Fruit fly (Drosophila melanogaster) Kc167 (cell line): ENCODE results near the gene CG8509.

Experiments
- Myc ChIP-seq: fragments of >200 bp; optimal IDR thresholded peaks from 2 replicates; lab custom pipeline; 2017; ENCODE audit warnings: missing external identifiers
- Sin3A ChIP-seq: fragments of >200 bp; optimal IDR thresholded peaks from 2 replicates; lab custom pipeline; 2018; ENCODE audit warnings: missing external identifiers
- h ChIP-seq: fragments of >200 bp; optimal IDR thresholded peaks from 3 replicates; lab custom pipeline; 2018; ENCODE audit warnings: missing external identifiers
- insv ChIP-seq: fragments of >200 bp; optimal IDR thresholded peaks from 3 replicates; lab custom pipeline; 2018; ENCODE audit warnings: missing external identifiers
- psq ChIP-seq: fragments of >200 bp; optimal IDR thresholded peaks from 2 replicates; lab custom pipeline; 2017; ENCODE audit warnings: missing external identifiers
- ttk ChIP-seq: sonication (Bioruptor generic); optimal IDR thresholded peaks from 2 replicates; lab custom pipeline; 2017; ENCODE audit warnings: missing external identifiers

DNA sequence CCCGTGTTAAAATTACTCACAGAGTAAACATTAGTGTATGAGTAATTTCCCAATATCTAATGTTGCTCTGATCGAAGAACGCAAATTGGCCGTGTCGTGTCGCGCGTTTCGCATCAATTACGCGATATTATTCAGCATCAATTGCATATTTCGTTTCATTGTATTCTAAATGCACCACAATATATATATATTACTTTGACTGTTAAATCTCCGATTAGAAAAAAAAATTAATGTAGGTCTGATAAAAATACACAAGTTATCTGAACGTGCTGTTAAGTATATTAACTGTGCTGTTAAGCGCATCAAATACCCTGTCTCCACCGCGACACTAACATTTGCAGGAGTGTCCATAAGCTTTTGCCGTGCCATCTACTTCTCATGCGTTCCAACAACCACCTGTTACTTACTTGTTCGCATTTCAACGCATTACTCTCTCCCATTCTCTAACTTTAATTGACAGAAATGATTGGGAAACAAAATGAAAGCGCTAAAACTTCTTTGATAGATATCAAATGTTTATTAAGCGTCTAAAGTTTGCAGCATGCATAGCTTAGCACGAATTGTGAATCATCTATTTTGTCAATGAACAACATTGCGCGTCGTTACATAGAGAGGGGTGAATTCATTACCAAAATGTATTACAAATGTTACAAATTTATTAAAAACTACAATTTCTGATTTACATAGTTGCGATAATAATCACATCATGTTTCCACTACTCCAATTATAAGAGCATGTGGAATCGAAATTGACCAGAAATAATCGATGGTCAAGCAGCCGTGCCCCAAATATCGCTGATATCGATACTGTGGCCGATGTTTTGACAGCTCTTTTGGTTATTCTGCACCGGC, 48.7 kb upstream of the CG8509 start, which contains the start of the genes Graf and mRpL3:
- TF ChIP-seq Myc (lab: Kevin White, UChicago) (no peak), h (no peak), ttk (lab: Kevin White, UChicago) (no peak), psq (no peak), Sin3A (no peak), insv (lab: Kevin White, UChicago) (no peak)
